Fruit fly (Drosophila melanogaster): ENCODE measurements around the gene CG1722.
A peak's percentile ranks its signal among the peaks of the same experiment; 100 is the strongest.

CG1722 gene

dm6 chrX:21251048-21251447 lies at the start of gene CG1722:
CG1722 (minus strand) TSS chrX:21251148.
- no peak for TF ChIP-seq stwl (tag; optimal IDR thresholded peaks at IDR 0.05)
- TF ChIP-seq lola (GFP tag; optimal IDR thresholded peaks at IDR 0.05) = no peak
- no peak for TF ChIP-seq zen2 (GFP tag; IDR thresholded peaks at IDR 0.05; ENCODE audit: partially characterized antibody)
- TF ChIP-seq Ets65A (GFP tag) = no peak
- no peak for TF ChIP-seq CG11085 (GFP tag; IDR thresholded peaks at IDR 0.05)
- no peak for TF ChIP-seq Hr39 (optimal IDR thresholded peaks at IDR 0.05)
- no peak for TF ChIP-seq Meics (GFP tag; optimal IDR thresholded peaks at IDR 0.05)

- no peak for TF ChIP-seq Stat92E (GFP tag; optimal IDR thresholded peaks at IDR 0.05)
- TF ChIP-seq chinmo (GFP tag; IDR thresholded peaks at IDR 0.05; ENCODE audit: partially characterized antibody) = no peak
- no peak for TF ChIP-seq CHES-1-like (GFP tag; optimal IDR thresholded peaks at IDR 0.05)
- TF ChIP-seq Oli (tag; optimal IDR thresholded peaks at IDR 0.05) = no peak
- TF ChIP-seq tap (tag; optimal IDR thresholded peaks at IDR 0.05) = no peak
- TF ChIP-seq Hsf (GFP tag; optimal IDR thresholded peaks at IDR 0.05) = no peak
- no peak for TF ChIP-seq lov (optimal IDR thresholded peaks at IDR 0.05)
- no peak for TF ChIP-seq lov (GFP tag; IDR thresholded peaks at IDR 0.05)
- no peak for TF ChIP-seq CG17802 (tag; optimal IDR thresholded peaks at IDR 0.05)
Measured at dm6 chrX:21285001-21285400, 34.1 kb upstream of the CG1722 start, which contains the start of gene CG1494. CG1494 (plus strand) TSS chrX:21285301.

- TF ChIP-seq CG9817 (tag; optimal IDR thresholded peaks at IDR 0.05) (peak; percentile 2), CG6854 (GFP tag; optimal IDR thresholded peaks at IDR 0.05) (no peak), CG11504 (tag; optimal IDR thresholded peaks at IDR 0.05) (peak; percentile 5), grau (tag; optimal IDR thresholded peaks at IDR 0.05) (peak; percentile 4), ato (GFP tag; IDR thresholded peaks at IDR 0.05; ENCODE audit: partially characterized antibody) (no peak), PHDP (tag; optimal IDR thresholded peaks at IDR 0.05) (peak; percentile 11), CG2120 (GFP tag; optimal IDR thresholded peaks at IDR 0.05) (peak; percentile 23), Dbx (GFP tag; IDR thresholded peaks at IDR 0.05) (no peak), CG4730 (GFP tag; IDR thresholded peaks at IDR 0.05) (0 out of 2 replicates have a peak, but pooled peaks have one; percentile 42), CG3995 (GFP tag; optimal IDR thresholded peaks at IDR 0.05) (no peak), CG14441 (GFP tag; IDR thresholded peaks at IDR 0.05) (0 out of 2 replicates have a peak, but pooled peaks have one; percentile 10), bsh (GFP tag; optimal IDR thresholded peaks at IDR 0.05) (peak in 1 of 2 experiments; percentile 19), dati (GFP tag; IDR thresholded peaks at IDR 0.05) (no peak), H2.0 (GFP tag; IDR thresholded peaks at IDR 0.05) (peak; percentile 29; the same call in 1 of the 2 replicates), lilli (GFP tag; optimal IDR thresholded peaks at IDR 0.05) (peak; percentile 25), CG12219 (GFP tag; optimal IDR thresholded peaks at IDR 0.05) (peak; percentile 19), Ada2b (GFP tag; IDR thresholded peaks at IDR 0.05) (0 out of 2 replicates have a peak, but pooled peaks have one; percentile 27), CG15269 (tag; optimal IDR thresholded peaks at IDR 0.05) (peak; percentile 39), scrt (GFP tag; optimal IDR thresholded peaks at IDR 0.05) (no peak), CG9932 (GFP tag; IDR thresholded peaks at IDR 0.05) (peak; percentile 17; the same call in 1 of the 2 replicates), Rfx (GFP tag; IDR thresholded peaks at IDR 0.05) (peak; percentile 76), dysf (GFP tag; IDR thresholded peaks at IDR 0.05) (peak; percentile 37; the same call in 2 of the 3 replicates), gsb (GFP tag; IDR thresholded peaks at IDR 0.05) (peak; percentile 34; the same call in 1 of the 2 replicates), CG11093 (GFP tag; IDR thresholded peaks at IDR 0.05) (no peak), sens (GFP tag) (peak; percentile 61), maf-S (GFP tag; optimal IDR thresholded peaks at IDR 0.05) (peak; percentile 6), Blimp-1 (GFP tag; optimal IDR thresholded peaks at IDR 0.05) (peak; percentile 18), CG32532 (GFP tag; IDR thresholded peaks at IDR 0.05) (peak; percentile 38), amos (GFP tag; IDR thresholded peaks at IDR 0.05; ENCODE audit: partially characterized antibody) (no peak), CG7928 (GFP tag; optimal IDR thresholded peaks at IDR 0.05) (no peak), slbo (GFP tag; IDR thresholded peaks at IDR 0.05) (peak; percentile 60), CG7357 (GFP tag; IDR thresholded peaks at IDR 0.05) (peak; percentile 28; the same call in 1 of the 3 replicates)
Measured at dm6 chrX:21282035-21282434, 31.1 kb upstream of the CG1722 start.

Measured in whole organism, embryonic.